Worm (Caenorhabditis elegans): Measurements from ENCODE around the gene clec-182.

The clec-182 gene

DNA sequence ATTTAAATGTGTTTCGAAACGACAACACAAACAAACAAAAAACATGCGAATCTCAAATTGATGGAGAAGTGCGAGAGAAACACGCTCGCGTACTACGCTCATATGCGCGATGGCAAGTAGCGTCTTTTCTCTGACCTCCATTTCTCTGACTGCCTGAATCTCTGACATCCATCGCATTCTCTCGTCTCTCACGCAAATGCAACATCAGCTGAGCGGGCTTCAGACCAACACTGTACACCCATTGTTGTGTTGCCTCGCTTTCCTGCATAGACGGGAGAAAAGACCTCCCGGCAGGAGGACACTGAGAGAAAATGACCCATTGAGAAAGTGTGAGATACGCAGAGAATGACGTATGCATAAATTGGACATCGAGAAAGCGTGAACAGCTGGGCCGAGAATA lies 16.0 kb downstream of the clec-182 start (continued):
- TF ChIP-seq pha-4 (GFP tag; IDR thresholded peaks at IDR 0.05) (no peak), pha-4 (tag; optimal IDR thresholded peaks at IDR 0.05) (peak; percentile 34), unc-130 (GFP tag; optimal IDR thresholded peaks at IDR 0.05) (no peak), daf-16 (GFP tag; optimal IDR thresholded peaks at IDR 0.05) (no peak), daf-16 (tag; optimal IDR thresholded peaks at IDR 0.05) (peak; percentile 75), nhr-11 (tag; optimal IDR thresholded peaks at IDR 0.05) (peak; percentile 55), mep-1 (tag; optimal IDR thresholded peaks at IDR 0.05) (peak; percentile 75), nhr-237 (tag; optimal IDR thresholded peaks at IDR 0.05) (no peak), lsy-2 (tag; optimal IDR thresholded peaks at IDR 0.05) (no peak), sdz-12 (GFP tag; optimal IDR thresholded peaks at IDR 0.05) (no peak), nhr-28 (tag; optimal IDR thresholded peaks at IDR 0.05) (peak; percentile 82)

DNA sequence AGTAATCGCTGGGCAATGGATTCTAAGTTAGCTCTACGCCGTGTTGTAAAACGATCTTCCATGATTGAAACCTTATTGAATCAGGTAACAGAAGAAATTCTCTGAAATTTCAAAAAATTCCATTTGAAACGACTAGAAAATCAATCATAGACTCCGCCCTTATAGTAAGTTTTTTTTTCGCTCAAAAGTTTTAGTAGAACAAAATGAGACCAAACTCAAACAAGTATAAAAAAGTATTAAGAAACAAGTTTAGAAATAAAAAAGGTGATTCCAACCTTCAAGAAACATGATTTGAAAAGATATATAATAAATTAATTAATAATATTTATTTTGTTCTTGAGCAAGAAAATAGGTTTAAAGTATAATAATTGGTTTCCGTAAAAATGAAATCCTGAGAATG lies 20.1 kb downstream of the clec-182 start, which contains the start of gene C33D9.6:
C33D9.6 (minus strand) TSS at position 101 of the 400 bp plus-strand sequence.
- TF ChIP-seq aha-1 (tag) (peak; percentile 50), egl-43 (GFP tag; IDR thresholded peaks at IDR 0.05) (no peak)

DNA sequence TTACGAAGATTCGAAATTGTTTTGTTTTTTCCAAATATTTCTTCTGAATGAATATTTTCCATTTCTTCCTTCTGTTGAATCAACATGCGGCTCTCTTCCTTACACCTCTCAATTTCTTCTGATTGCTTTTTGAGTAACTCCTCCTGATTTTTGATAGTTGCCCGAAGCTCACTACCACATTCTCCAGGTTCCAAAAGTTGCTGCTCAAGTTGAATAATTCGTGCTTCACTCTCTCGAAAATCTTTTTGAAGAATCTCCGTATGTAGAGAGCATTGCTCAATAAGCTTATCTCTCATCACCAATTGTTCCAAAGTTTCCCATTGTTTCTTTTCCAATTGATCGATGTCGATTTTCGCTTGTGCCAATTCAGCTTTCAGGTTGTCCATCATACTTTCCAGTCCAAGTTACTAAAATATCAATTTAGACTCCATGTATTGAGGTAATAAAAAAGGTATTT lies 25.3 kb downstream of the clec-182 start, which contains the start of gene F20C5.6:
F20C5.6 (minus strand) TSS at position 407 of the 457 bp plus-strand sequence.
- TF ChIP-seq ceh-20 (GFP tag; IDR thresholded peaks at IDR 0.05) (no peak), mes-2 (tag; optimal IDR thresholded peaks at IDR 0.05; ENCODE audit: poor library complexity, severe bottlenecking) (no peak), spr-3 (GFP tag; optimal IDR thresholded peaks at IDR 0.05) (no peak), zip-11 (GFP tag; IDR thresholded peaks at IDR 0.05) (no peak), dpl-1 (GFP tag; optimal IDR thresholded peaks at IDR 0.05) (no peak), duxl-1 (tag; optimal IDR thresholded peaks at IDR 0.05; ENCODE audit: poor library complexity) (no peak), nhr-48 (tag; optimal IDR thresholded peaks at IDR 0.05) (no peak), F10B5.3 (tag; optimal IDR thresholded peaks at IDR 0.05) (no peak), unc-62 (GFP tag; optimal IDR thresholded peaks at IDR 0.05 in 1 of 2) (no peak), unc-62 (tag; optimal IDR thresholded peaks at IDR 0.05) (no peak), ctbp-1 (GFP tag; IDR thresholded peaks at IDR 0.05) (no peak), attf-4 (tag; optimal IDR thresholded peaks at IDR 0.05) (no peak), fos-1 (tag; optimal IDR thresholded peaks at IDR 0.05) (no peak), unc-39 (tag; optimal IDR thresholded peaks at IDR 0.05) (no peak)

DNA sequence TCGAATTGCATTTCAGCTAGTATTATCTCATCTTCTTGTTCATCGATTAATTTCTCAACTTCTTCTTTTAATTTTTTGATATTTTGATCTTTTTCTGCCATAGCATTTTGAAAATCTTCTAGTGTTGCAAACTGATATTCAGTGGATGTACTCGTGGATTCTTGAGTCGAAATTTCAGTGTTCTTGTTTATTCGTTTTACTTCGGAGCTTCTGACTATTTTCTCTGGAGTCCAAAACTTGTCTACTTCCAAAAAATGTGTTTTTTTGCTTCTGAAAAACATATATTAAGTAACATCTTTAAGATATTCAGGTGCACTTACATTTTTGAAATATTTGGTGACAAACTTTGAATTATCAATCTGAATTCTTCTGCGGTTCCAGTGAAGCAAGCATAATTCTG lies 28.6 kb downstream of the clec-182 start, which contains the start of gene F20C5.5:
F20C5.5 (minus strand) TSS at position 101 of the 400 bp plus-strand sequence.
- TF ChIP-seq dpl-1 (GFP tag; optimal IDR thresholded peaks at IDR 0.05): no peak
- TF ChIP-seq aha-1 (tag): peak; percentile 39

DNA sequence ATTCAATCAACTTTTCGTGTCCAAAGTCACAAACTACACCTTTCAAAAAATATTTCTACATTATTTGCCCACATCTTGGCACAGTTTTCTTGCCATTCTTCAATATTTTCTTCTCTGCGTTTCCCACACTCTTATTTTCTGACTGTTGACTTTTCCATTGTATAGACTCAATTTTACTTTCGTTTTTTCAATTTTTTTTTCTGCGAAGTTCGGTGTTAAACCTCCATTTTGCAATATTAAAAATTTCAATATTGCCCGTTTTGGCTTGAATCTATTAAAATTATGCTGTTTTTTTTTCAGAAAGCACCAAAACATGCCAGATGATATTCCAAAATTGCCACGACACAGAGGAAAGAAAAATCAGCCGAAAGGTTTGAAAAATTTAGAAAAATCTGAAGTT lies 33.6 kb downstream of the clec-182 start, which contains the start of gene cdc-50.B:
cdc-50.B (plus strand) TSS at position 301 of the 400 bp plus-strand sequence.
- TF ChIP-seq nhr-28 (tag; optimal IDR thresholded peaks at IDR 0.05): peak; percentile 27
- no peak for TF ChIP-seq lin-1 (GFP tag; IDR thresholded peaks at IDR 0.05)

DNA sequence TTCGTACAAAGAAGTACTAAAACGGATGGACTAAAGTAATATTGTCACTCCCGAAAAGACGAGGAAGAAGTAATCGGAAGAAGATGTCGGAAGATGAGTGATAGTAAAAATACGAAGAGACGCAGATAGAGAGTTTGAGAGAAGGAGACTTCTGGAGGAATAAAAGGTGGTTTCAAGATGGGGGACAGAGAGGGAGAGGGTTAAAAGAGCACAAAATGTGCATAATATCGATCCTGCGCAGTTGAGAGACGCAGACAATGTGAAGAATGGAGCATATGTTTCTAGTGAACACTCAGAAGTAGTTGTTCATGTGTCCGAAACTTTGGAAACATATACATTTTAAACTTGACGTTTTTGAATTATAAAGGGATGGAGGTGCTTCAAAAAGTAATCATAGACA lies 35.7 kb downstream of the clec-182 start:
- TF ChIP-seq nhr-111 (GFP tag; optimal IDR thresholded peaks at IDR 0.05) (no peak), daf-8 (GFP tag; IDR thresholded peaks at IDR 0.05) (no peak), rbr-2 (tag; optimal IDR thresholded peaks at IDR 0.05) (peak; percentile 62), mxl-2 (GFP tag; conservative IDR thresholded peaks at IDR 0.05) (no peak), unc-130 (GFP tag; optimal IDR thresholded peaks at IDR 0.05) (no peak), Y105C5A.15 (GFP tag; IDR thresholded peaks at IDR 0.05) (no peak), lin-1 (GFP tag; IDR thresholded peaks at IDR 0.05) (no peak), egl-27 (tag; optimal IDR thresholded peaks at IDR 0.05) (no peak), ces-1 (GFP tag; optimal IDR thresholded peaks at IDR 0.05) (no peak), nhr-11 (tag; optimal IDR thresholded peaks at IDR 0.05) (no peak), F10B5.3 (tag; optimal IDR thresholded peaks at IDR 0.05) (no peak), ceh-28 (tag; optimal IDR thresholded peaks at IDR 0.05) (peak; percentile 16), mdt-29 (GFP tag; IDR thresholded peaks at IDR 0.05) (no peak), sdz-12 (GFP tag; optimal IDR thresholded peaks at IDR 0.05) (no peak), ZK546.5 (tag; optimal IDR thresholded peaks at IDR 0.05) (no peak), lir-3 (tag; optimal IDR thresholded peaks at IDR 0.05) (no peak), Y75B8A.6 (GFP tag; IDR thresholded peaks at IDR 0.05) (no peak), dmd-8 (GFP tag; IDR thresholded peaks at IDR 0.05) (no peak), nhr-102 (tag; optimal IDR thresholded peaks at IDR 0.05) (no peak), ztf-11 (tag; optimal IDR thresholded peaks at IDR 0.05) (no peak)
